Fruit fly (Drosophila melanogaster) whole organism, adult: ENCODE data around the gene CG17233.

Source experiments
- CG11617 ChIP-seq: fragments of 200-800 bp; sonication (Bioruptor generic); optimal IDR thresholded peaks from 2 replicates; lab custom pipeline; 2017; ENCODE audit warnings: mild to moderate bottlenecking, missing biosample characterization, missing genetic modification reagents, missing genetic modification characterization
- CG12768 ChIP-seq: fragments of 200-800 bp; sonication (Bioruptor generic); optimal IDR thresholded peaks from 2 replicates; lab custom pipeline; 2017; ENCODE audit warnings: missing biosample characterization, missing genetic modification characterization, mild to moderate bottlenecking, moderate library complexity, missing genetic modification reagents
- CG14711 ChIP-seq: fragments of 200-800 bp; sonication (Bioruptor generic); optimal IDR thresholded peaks from 2 replicates; lab custom pipeline; 2018; ENCODE audit warnings: missing biosample characterization, mild to moderate bottlenecking, missing genetic modification characterization, moderate library complexity
- CG1620 ChIP-seq: fragments of 200-800 bp; sonication (Bioruptor generic); optimal IDR thresholded peaks from 2 replicates; lab custom pipeline; 2016; ENCODE audit warnings: missing biosample characterization, missing genetic modification characterization
- CG33017 ChIP-seq: fragments of 200-800 bp; sonication (Bioruptor generic); optimal IDR thresholded peaks from 2 replicates; lab custom pipeline; 2018; ENCODE audit warnings: missing biosample characterization, mild to moderate bottlenecking, missing genetic modification characterization, moderate library complexity
- CG5204 ChIP-seq: fragments of 200-800 bp; sonication (Bioruptor generic); optimal IDR thresholded peaks from 2 replicates; lab custom pipeline; 2016; ENCODE audit warnings: missing biosample characterization, missing genetic modification characterization
- CG7045 ChIP-seq: fragments of 200-800 bp; sonication (Bioruptor generic); optimal IDR thresholded peaks from 2 replicates; lab custom pipeline; 2017; ENCODE audit warnings: missing biosample characterization, mild to moderate bottlenecking, missing genetic modification characterization
- CG7101 ChIP-seq: fragments of 200-800 bp; sonication (Bioruptor generic); optimal IDR thresholded peaks from 2 replicates; lab custom pipeline; 2018; ENCODE audit warnings: missing biosample characterization, mild to moderate bottlenecking, missing genetic modification characterization, moderate library complexity
- Clk ChIP-seq: fragments of 200-800 bp; sonication (Bioruptor generic); optimal IDR thresholded peaks from 2 replicates; lab custom pipeline; 2017; ENCODE audit warnings: missing biosample characterization, missing genetic modification characterization
- Crg-1 ChIP-seq: fragments of 200-800 bp; sonication (Bioruptor generic); optimal IDR thresholded peaks from 2 replicates; lab custom pipeline; 2016; ENCODE audit warnings: missing biosample characterization, missing genetic modification characterization
- Hr96 ChIP-seq: fragments of 200-800 bp; sonication (Bioruptor generic); optimal IDR thresholded peaks from 2 replicates; lab custom pipeline; 2016; ENCODE audit warnings: missing biosample characterization, missing genetic modification characterization
- Mnt ChIP-seq: fragments of 200-800 bp; sonication (Bioruptor generic); optimal IDR thresholded peaks from 2 replicates; lab custom pipeline; 2016; ENCODE audit warnings: missing biosample characterization, mild to moderate bottlenecking, missing genetic modification characterization
- bab1 ChIP-seq: fragments of 200-800 bp; sonication (Bioruptor generic); optimal IDR thresholded peaks from 3 replicates; lab custom pipeline; 2019; ENCODE audit warnings: missing biosample characterization, mild to moderate bottlenecking, missing genetic modification characterization, moderate library complexity
- cic ChIP-seq: fragments of 200-800 bp; sonication (Bioruptor generic); optimal IDR thresholded peaks from 2 replicates; lab custom pipeline; 2017; ENCODE audit warnings: missing biosample characterization, mild to moderate bottlenecking, missing genetic modification characterization, moderate library complexity
- cnc ChIP-seq, 2 experiments: fragments of >200 bp; optimal IDR thresholded peaks; 2 replicates each; lab custom pipeline; 2017
- kay ChIP-seq: fragments of 200-800 bp; sonication (Bioruptor generic); peaks from one replicate; lab custom pipeline; 2016; ENCODE audit warnings: missing biosample characterization, missing genetic modification characterization, borderline replicate concordance
- ovo ChIP-seq: fragments of 200-800 bp; sonication (Bioruptor generic); optimal IDR thresholded peaks from 2 replicates; lab custom pipeline; 2016; ENCODE audit warnings: missing biosample characterization, missing genetic modification characterization
- pad ChIP-seq: fragments of 200-800 bp; sonication (Bioruptor generic); optimal IDR thresholded peaks from 3 replicates; lab custom pipeline; 2017; ENCODE audit warnings: missing biosample characterization, missing genetic modification characterization, mild to moderate bottlenecking, moderate library complexity, missing genetic modification reagents
- tj ChIP-seq: fragments of 200-800 bp; sonication (Bioruptor generic); optimal IDR thresholded peaks from 3 replicates; lab custom pipeline; 2017; ENCODE audit warnings: missing biosample characterization, mild to moderate bottlenecking, missing genetic modification characterization, moderate library complexity
- toe ChIP-seq: fragments of 200-800 bp; sonication (Bioruptor generic); optimal IDR thresholded peaks from 2 replicates; lab custom pipeline; 2016; ENCODE audit warnings: missing biosample characterization, missing genetic modification characterization

The CG17233 gene

DNA sequence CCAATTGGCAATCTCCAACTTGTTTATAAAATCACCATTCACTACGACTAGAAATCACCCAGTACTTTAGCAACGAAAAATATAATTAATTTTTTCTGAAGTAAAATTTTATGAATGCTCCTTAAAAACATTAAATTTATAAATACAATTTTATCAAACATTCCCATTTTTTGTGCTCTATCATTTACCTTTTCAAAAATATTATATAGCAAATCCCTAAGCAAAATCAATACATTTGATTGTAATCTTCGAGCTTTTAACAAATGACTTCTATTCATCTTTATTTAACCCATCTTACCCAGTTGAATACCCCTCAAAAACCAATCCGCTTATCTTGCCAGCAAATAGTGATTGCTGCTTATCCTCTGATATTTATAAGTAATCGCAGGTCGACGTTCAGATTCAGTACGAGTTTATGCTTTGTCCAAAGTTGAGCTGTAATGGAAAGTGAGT lies 20.3 kb downstream of the CG17233 start, which contains the start of gene CG17145:
TSS of gene CG17145 (plus strand) at position 403 of the 453 bp plus-strand sequence.
- TF ChIP-seq CG5204 (GFP tag; lab: Kevin White, UChicago), result no peak
- TF ChIP-seq CG12768 (GFP tag; lab: Kevin White, UChicago), result no peak
- no peak for TF ChIP-seq bab1
- TF ChIP-seq pad, result no peak
- TF ChIP-seq CG14711, result no peak
- TF ChIP-seq CG11617 (GFP tag; lab: Kevin White, UChicago), result no peak
- no peak for TF ChIP-seq ovo
- TF ChIP-seq tj (GFP tag; lab: Kevin White, UChicago), result no peak
- no peak for TF ChIP-seq kay (GFP tag; lab: Kevin White, UChicago)
- TF ChIP-seq Hr96, result no peak
- no peak for TF ChIP-seq CG7101 (tag; lab: Kevin White, UChicago)
- no peak for TF ChIP-seq CG33017 (tag; lab: Kevin White, UChicago)
- no peak for TF ChIP-seq Clk (GFP tag; lab: Kevin White, UChicago)
- TF ChIP-seq toe, result no peak
- TF ChIP-seq cnc (optimal IDR thresholded peaks at IDR 0.05; lab: Kevin White, UChicago), result no peak
- TF ChIP-seq Mnt, result no peak
- TF ChIP-seq cic (GFP tag; lab: Kevin White, UChicago), result no peak

DNA sequence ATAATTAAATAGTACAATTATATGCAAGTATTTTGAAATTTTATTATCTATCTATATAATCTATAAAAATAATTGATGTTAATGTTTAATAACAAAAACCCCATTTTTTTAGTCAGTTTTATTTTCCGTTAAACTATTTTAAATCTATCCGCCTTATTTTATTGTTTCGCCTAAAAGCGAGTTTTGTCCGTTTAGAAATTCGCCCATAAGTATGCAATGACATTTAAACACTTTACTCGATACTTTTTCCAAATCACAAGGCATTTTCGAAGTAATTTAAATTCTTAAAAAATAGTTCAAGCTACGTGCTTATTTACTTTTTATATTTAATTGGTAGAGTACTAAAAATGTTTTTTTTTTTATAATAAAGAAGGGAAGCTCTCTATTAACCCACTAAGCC lies 20.8 kb downstream of the CG17233 start:
- TF ChIP-seq CG14711 (no peak), Mnt (no peak), tj (GFP tag; lab: Kevin White, UChicago) (no peak), Crg-1 (GFP tag; lab: Kevin White, UChicago) (no peak), cnc (optimal IDR thresholded peaks at IDR 0.05; lab: Kevin White, UChicago) (no peak), CG1620 (GFP tag; lab: Kevin White, UChicago) (no peak), CG33017 (tag; lab: Kevin White, UChicago) (no peak), bab1 (no peak), toe (no peak), CG11617 (GFP tag; lab: Kevin White, UChicago) (no peak), Hr96 (no peak), CG7045 (GFP tag; lab: Kevin White, UChicago) (no peak), ovo (no peak), pad (no peak), cic (GFP tag; lab: Kevin White, UChicago) (no peak)

dm6 chr3L:20220374-20220773 lies 21.3 kb downstream of the CG17233 start, which contains the start of gene CG6933:
Gene CG6933 (minus strand): TSS chr3L:20220420.
- TF ChIP-seq toe, result no peak
- TF ChIP-seq CG7045 (GFP tag; lab: Kevin White, UChicago), result no peak
- no peak for TF ChIP-seq bab1
- no peak for TF ChIP-seq CG7101 (tag; lab: Kevin White, UChicago)
- no peak for TF ChIP-seq ovo
- TF ChIP-seq CG11617 (GFP tag; lab: Kevin White, UChicago), result no peak
- no peak for TF ChIP-seq pad
- no peak for TF ChIP-seq Mnt
- no peak for TF ChIP-seq kay (GFP tag; lab: Kevin White, UChicago)
- no peak for TF ChIP-seq tj (GFP tag; lab: Kevin White, UChicago)
- no peak for TF ChIP-seq CG12768 (GFP tag; lab: Kevin White, UChicago)
- no peak for TF ChIP-seq Crg-1 (GFP tag; lab: Kevin White, UChicago)
- TF ChIP-seq Hr96, result no peak
- no peak for TF ChIP-seq Clk (GFP tag; lab: Kevin White, UChicago)
- no peak for TF ChIP-seq CG33017 (tag; lab: Kevin White, UChicago)

dm6 chr3L:20212022-20212421 lies 29.7 kb downstream of the CG17233 start, which contains the start of gene CG7017:
Gene CG7017 (minus strand): TSS chr3L:20212122.
- no peak for TF ChIP-seq ovo
- no peak for TF ChIP-seq cnc (optimal IDR thresholded peaks at IDR 0.05; lab: Kevin White, UChicago)
- no peak for TF ChIP-seq CG12768 (GFP tag; lab: Kevin White, UChicago)
- TF ChIP-seq pad, result no peak
- TF ChIP-seq CG7101 (tag; lab: Kevin White, UChicago), result no peak
- TF ChIP-seq toe, result no peak
- TF ChIP-seq CG1620 (GFP tag; lab: Kevin White, UChicago), result no peak
- TF ChIP-seq CG11617 (GFP tag; lab: Kevin White, UChicago), result no peak
- no peak for TF ChIP-seq CG5204 (GFP tag; lab: Kevin White, UChicago)
- no peak for TF ChIP-seq CG7045 (GFP tag; lab: Kevin White, UChicago)
- no peak for TF ChIP-seq Mnt
- TF ChIP-seq cic (GFP tag; lab: Kevin White, UChicago), result no peak
- TF ChIP-seq bab1, result no peak
- no peak for TF ChIP-seq tj (GFP tag; lab: Kevin White, UChicago)
- no peak for TF ChIP-seq Hr96
- TF ChIP-seq Crg-1 (GFP tag; lab: Kevin White, UChicago), result no peak
- no peak for TF ChIP-seq kay (GFP tag; lab: Kevin White, UChicago)
- TF ChIP-seq Clk (GFP tag; lab: Kevin White, UChicago), result no peak
- TF ChIP-seq CG14711, result no peak
- no peak for TF ChIP-seq CG33017 (tag; lab: Kevin White, UChicago)

DNA sequence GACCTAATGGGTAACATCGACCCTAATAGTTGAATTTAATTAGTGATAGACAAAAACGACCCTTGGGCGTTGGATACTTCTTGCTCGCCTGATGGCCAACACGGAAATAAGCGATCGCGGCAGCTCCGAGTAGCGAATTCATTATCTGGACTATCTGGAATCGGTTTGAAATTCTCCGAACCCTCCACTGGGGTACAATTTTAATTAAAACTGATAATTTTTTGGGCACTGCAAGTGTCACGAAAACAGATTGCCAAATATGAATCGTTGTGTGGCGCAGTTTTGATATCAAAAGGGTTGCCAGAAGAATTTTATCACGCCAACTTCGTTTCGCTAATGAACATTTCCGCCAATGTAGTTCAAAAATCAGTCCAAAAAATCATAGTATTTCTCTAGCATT lies 31.8 kb downstream of the CG17233 start:
- no peak for TF ChIP-seq CG12768 (GFP tag; lab: Kevin White, UChicago)
- TF ChIP-seq cnc (optimal IDR thresholded peaks at IDR 0.05; lab: Kevin White, UChicago), result no peak

DNA sequence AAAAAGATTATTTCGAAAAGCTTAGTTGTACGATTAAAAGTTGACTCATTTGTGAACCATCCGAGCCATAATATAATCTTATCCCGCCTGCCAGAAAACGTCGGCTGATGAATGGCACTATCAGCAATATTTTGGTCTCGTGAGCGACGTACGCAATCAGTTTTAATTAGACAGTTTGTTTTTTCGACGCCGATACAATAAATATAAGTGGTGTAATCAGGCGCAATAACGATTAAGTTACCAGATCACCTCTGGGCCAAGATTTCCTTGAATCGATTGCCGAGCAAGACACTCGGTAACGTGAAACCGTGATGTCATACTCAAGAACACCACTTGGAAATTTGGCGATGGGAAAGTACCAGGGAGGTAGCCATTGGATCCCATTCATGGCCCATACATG lies 32.6 kb downstream of the CG17233 start:
- TF ChIP-seq cic (GFP tag; lab: Kevin White, UChicago) (peak; percentile 32), CG1620 (GFP tag; lab: Kevin White, UChicago) (no peak)
